Fruit fly (Drosophila melanogaster): ENCODE results near the gene futsch.
A peak's percentile ranks its signal among the peaks of the same experiment; 100 is the strongest.

futsch gene

dm6 chrX:1388148-1388703, 20.6 kb upstream of the futsch start (continued):
- TF ChIP-seq Adf1 (GFP tag; IDR thresholded peaks at IDR 0.05) (peak; percentile 51), CG17385 (GFP tag; optimal IDR thresholded peaks at IDR 0.05) (peak; percentile 73), maf-S (GFP tag; optimal IDR thresholded peaks at IDR 0.05) (no peak), dan (GFP tag; IDR thresholded peaks at IDR 0.05) (no peak), Deaf1 (tag; optimal IDR thresholded peaks at IDR 0.05) (peak; percentile 79), sug (tag; optimal IDR thresholded peaks at IDR 0.05) (peak; percentile 86), ATbp (GFP tag; optimal IDR thresholded peaks at IDR 0.05) (peak; percentile 11), Doc3 (GFP tag; IDR thresholded peaks at IDR 0.05; ENCODE audit: partially characterized antibody) (peak; percentile 36; the same call in 1 of the 3 replicates), gt (GFP tag; IDR thresholded peaks at IDR 0.05) (no peak), nau (GFP tag; optimal IDR thresholded peaks at IDR 0.05) (no peak), CG2875 (GFP tag; optimal IDR thresholded peaks at IDR 0.05) (no peak), otp (GFP tag; IDR thresholded peaks at IDR 0.05) (0 out of 3 replicates have a peak, but pooled peaks have one; percentile 19), scrt (GFP tag; optimal IDR thresholded peaks at IDR 0.05) (peak; percentile 73), CG6254 (GFP tag; optimal IDR thresholded peaks at IDR 0.05) (peak; percentile 3), z (GFP tag; IDR thresholded peaks at IDR 0.05) (peak; percentile 67), Lpt (GFP tag; optimal IDR thresholded peaks at IDR 0.05) (peak; percentile 70), cg (GFP tag; optimal IDR thresholded peaks at IDR 0.05) (peak; percentile 78), nom (GFP tag; optimal IDR thresholded peaks at IDR 0.05) (peak; percentile 48), bsh (GFP tag; optimal IDR thresholded peaks at IDR 0.05) (no peak), nerfin-1 (tag; optimal IDR thresholded peaks at IDR 0.05) (peak; percentile 5), lab (GFP tag; optimal IDR thresholded peaks at IDR 0.05) (peak; percentile 27), Aef1 (GFP tag; IDR thresholded peaks at IDR 0.05) (peak; percentile 38; the same call in 1 of the 3 replicates), Nf-YB (GFP tag; optimal IDR thresholded peaks at IDR 0.05) (no peak)

- peak; percentile 33; the same call in 1 of the 3 replicates for TF ChIP-seq row (GFP tag; IDR thresholded peaks at IDR 0.05)
- peak; percentile 53; the same call in 1 of the 2 replicates for TF ChIP-seq inv (GFP tag; IDR thresholded peaks at IDR 0.05; ENCODE audit: partially characterized antibody)
- TF ChIP-seq wor (GFP tag; IDR thresholded peaks at IDR 0.05) = no peak
- peak; percentile 9 for TF ChIP-seq CG15601 (tag; optimal IDR thresholded peaks at IDR 0.05)
- no peak for TF ChIP-seq CG11504 (tag; optimal IDR thresholded peaks at IDR 0.05)
- no peak for TF ChIP-seq jing (GFP tag; optimal IDR thresholded peaks at IDR 0.05)
- TF ChIP-seq B-H2 (GFP tag; optimal IDR thresholded peaks at IDR 0.05) = peak; percentile 24
- TF ChIP-seq Ets65A (GFP tag) = peak; percentile 67
- peak; percentile 10 for TF ChIP-seq Side (GFP tag; optimal IDR thresholded peaks at IDR 0.05)
- TF ChIP-seq ken (GFP tag; IDR thresholded peaks at IDR 0.05) = 0 out of 3 replicates have a peak, but pooled peaks have one; percentile 24
- peak; percentile 52 for TF ChIP-seq zfh2 (GFP tag; optimal IDR thresholded peaks at IDR 0.05)
- TF ChIP-seq NFAT (GFP tag; IDR thresholded peaks at IDR 0.05) = peak; percentile 49
- TF ChIP-seq unpg (GFP tag; optimal IDR thresholded peaks at IDR 0.05) = no peak
- peak; percentile 64 for TF ChIP-seq HmgD (GFP tag; optimal IDR thresholded peaks at IDR 0.05)
- TF ChIP-seq MBD-R2 (GFP tag; IDR thresholded peaks at IDR 0.05) = peak; percentile 66
- 0 out of 3 replicates have a peak, but pooled peaks have one; percentile 46 for TF ChIP-seq CG7963 (GFP tag; IDR thresholded peaks at IDR 0.05; ENCODE audit: partially characterized antibody)
- TF ChIP-seq CG3726 (GFP tag; IDR thresholded peaks at IDR 0.05) = no peak
- TF ChIP-seq chif (GFP tag; optimal IDR thresholded peaks at IDR 0.05) = peak in 1 of 2 experiments; percentile 33
- TF ChIP-seq E2f2 (GFP tag; IDR thresholded peaks at IDR 0.05) = peak; percentile 95
- no peak for TF ChIP-seq CG8944 (GFP tag; optimal IDR thresholded peaks at IDR 0.05)
- TF ChIP-seq knrl (GFP tag; IDR thresholded peaks at IDR 0.05; ENCODE audit: partially characterized antibody) = peak; percentile 67
- no peak for TF ChIP-seq Gug (GFP tag; IDR thresholded peaks at IDR 0.05)
- no peak for TF ChIP-seq NC2β (GFP tag; optimal IDR thresholded peaks at IDR 0.05)
- peak; percentile 35 for TF ChIP-seq lilli (GFP tag; optimal IDR thresholded peaks at IDR 0.05)
- peak; percentile 68 for TF ChIP-seq Bgb (GFP tag; IDR thresholded peaks at IDR 0.05; ENCODE audit: partially characterized antibody)
- no peak for TF ChIP-seq disco-r (GFP tag; optimal IDR thresholded peaks at IDR 0.05)
- peak; percentile 87 for TF ChIP-seq rib (GFP tag; IDR thresholded peaks at IDR 0.05)
Measured at dm6 chrX:1392875-1393274, 16.0 kb upstream of the futsch start, which contains the start of gene Rilpl. Gene Rilpl (plus strand): TSS chrX:1393054.

Data from whole organism, embryonic.